Worm (Caenorhabditis elegans): ENCODE data around the gene Y119D3B.12.
"Not testable (repeated sequence)": the region's sequence is repeated elsewhere in the genome, so short reads cannot be mapped to it uniquely, and the experiment has no call there.

ce11 chrIII:1256519-1256918, 54.2 kb downstream of the Y119D3B.12 start, which contains the start of gene fbxa-208:
- TF ChIP-seq nhr-28 (tag; optimal IDR thresholded peaks at IDR 0.05); ceh-9 (tag; optimal IDR thresholded peaks at IDR 0.05); unc-62 (GFP tag; optimal IDR thresholded peaks at IDR 0.05); nhr-11 (tag; optimal IDR thresholded peaks at IDR 0.05): not testable (repeated sequence)
